Fruit fly (Drosophila melanogaster): ENCODE data around the gene CG13460.

The CG13460 gene

dm6 chr3L:15097878-15098520 lies 36.5 kb upstream of the CG13460 start, which contains the start of gene Ctps (continued):
- TF ChIP-seq CG14441 (GFP tag; IDR thresholded peaks at IDR 0.05) (no peak), Mad (GFP tag; optimal IDR thresholded peaks at IDR 0.05) (no peak), CG8944 (GFP tag; optimal IDR thresholded peaks at IDR 0.05) (no peak), zf30C (GFP tag; optimal IDR thresholded peaks at IDR 0.05) (no peak), Meics (GFP tag; optimal IDR thresholded peaks at IDR 0.05) (no peak), CG14014 (GFP tag; IDR thresholded peaks at IDR 0.05) (no peak; the same call in 1 of the 2 replicates), Hr3 (GFP tag; optimal IDR thresholded peaks at IDR 0.05) (no peak), bigmax (GFP tag; optimal IDR thresholded peaks at IDR 0.05) (peak; percentile 6), sqz (GFP tag; optimal IDR thresholded peaks at IDR 0.05) (no peak)

- TF ChIP-seq dmrt11E (tag; optimal IDR thresholded peaks at IDR 0.05) (peak; percentile 36), danr (GFP tag; IDR thresholded peaks at IDR 0.05) (no peak), CG17612 (GFP tag; IDR thresholded peaks at IDR 0.05) (no peak), crp (GFP tag; optimal IDR thresholded peaks at IDR 0.05) (peak in 1 of 2 experiments; percentile 33), Scr (GFP tag; IDR thresholded peaks at IDR 0.05; ENCODE audit: partially characterized antibody) (peak; percentile 45), nom (GFP tag; optimal IDR thresholded peaks at IDR 0.05) (no peak), Lpt (GFP tag; optimal IDR thresholded peaks at IDR 0.05) (no peak), CG4854 (GFP tag; optimal IDR thresholded peaks at IDR 0.05) (no peak), phol (tag; optimal IDR thresholded peaks at IDR 0.05) (peak; percentile 61), Gsc (GFP tag; IDR thresholded peaks at IDR 0.05) (no peak), CG2712 (tag; optimal IDR thresholded peaks at IDR 0.05) (peak; percentile 72), NFAT (GFP tag; IDR thresholded peaks at IDR 0.05) (no peak), Hmr (GFP tag; optimal IDR thresholded peaks at IDR 0.05) (peak; percentile 41), CG8089 (GFP tag; optimal IDR thresholded peaks at IDR 0.05) (no peak), Oli (tag; optimal IDR thresholded peaks at IDR 0.05) (peak; percentile 35), CG5245 (GFP tag; optimal IDR thresholded peaks at IDR 0.05) (no peak), CG12219 (GFP tag; optimal IDR thresholded peaks at IDR 0.05) (no peak), maf-S (GFP tag; optimal IDR thresholded peaks at IDR 0.05) (no peak), CG2202 (tag; optimal IDR thresholded peaks at IDR 0.05) (no peak), CG11085 (GFP tag; IDR thresholded peaks at IDR 0.05) (no peak), Dek (tag; optimal IDR thresholded peaks at IDR 0.05) (peak; percentile 24), CG17912 (GFP tag; optimal IDR thresholded peaks at IDR 0.05) (no peak), Six4 (GFP tag; optimal IDR thresholded peaks at IDR 0.05) (no peak), Atf6 (GFP tag; IDR thresholded peaks at IDR 0.05) (no peak), CG14667 (GFP tag; IDR thresholded peaks at IDR 0.05) (no peak), Camta (GFP tag; optimal IDR thresholded peaks at IDR 0.05) (no peak), repo (GFP tag; optimal IDR thresholded peaks at IDR 0.05) (no peak), CG30020 (tag; optimal IDR thresholded peaks at IDR 0.05) (peak; percentile 50), org-1 (GFP tag; optimal IDR thresholded peaks at IDR 0.05) (no peak), stwl (tag; optimal IDR thresholded peaks at IDR 0.05) (peak; percentile 56), CG10321 (GFP tag; IDR thresholded peaks at IDR 0.05) (no peak), CG31224 (GFP tag; IDR thresholded peaks at IDR 0.05) (no peak), abd-A (tag; optimal IDR thresholded peaks at IDR 0.05) (no peak), nau (GFP tag; optimal IDR thresholded peaks at IDR 0.05) (no peak), dm (GFP tag; optimal IDR thresholded peaks at IDR 0.05) (no peak), ind (GFP tag; optimal IDR thresholded peaks at IDR 0.05) (peak; percentile 48), CG14710 (tag; optimal IDR thresholded peaks at IDR 0.05) (peak; percentile 68), Myb (GFP tag; optimal IDR thresholded peaks at IDR 0.05) (no peak), CG17385 (GFP tag; optimal IDR thresholded peaks at IDR 0.05) (peak; percentile 27), CG14014 (GFP tag; IDR thresholded peaks at IDR 0.05) (no peak), br (optimal IDR thresholded peaks at IDR 0.05) (no peak)
These were observed 33.2 kb upstream of the CG13460 start, which contains the start of the genes sstn, Plp and GlyRS for dm6 chr3L:15094589-15095288. sstn (minus strand) TSS chr3L:15094719. Plp (minus strand) TSS chr3L:15094724. GlyRS (plus strand) TSS chr3L:15095142.
